Worm (Caenorhabditis elegans) whole organism, L3 larva: Measurements from ENCODE around the gene chil-23.
"Not testable (repeated sequence)": the region's sequence is repeated elsewhere in the genome, so short reads cannot be mapped to it uniquely, and the experiment has no call there.

ENCODE experiments used
- R02D3.7 ChIP-seq: fragments of 150-350 bp; optimal IDR thresholded peaks from 2 replicates; lab custom pipeline; 2014; ENCODE audit warnings: missing biosample characterization, missing genetic modification characterization
- ZK546.5 ChIP-seq: sonication (generic microtip); optimal IDR thresholded peaks from 2 replicates; lab custom pipeline; 2017; ENCODE audit warnings: missing biosample characterization, missing genetic modification characterization
- aly-2 ChIP-seq: fragments of 150-350 bp; optimal IDR thresholded peaks from 2 replicates; lab custom pipeline; 2014; ENCODE audit warnings: missing biosample characterization, missing genetic modification characterization
- ceh-16 ChIP-seq: sonication (generic microtip); optimal IDR thresholded peaks from 2 replicates; lab custom pipeline; 2017; ENCODE audit warnings: missing biosample characterization, missing genetic modification characterization
- ceh-82 ChIP-seq: fragments of 150-350 bp; optimal IDR thresholded peaks from 2 replicates; lab custom pipeline; 2014; ENCODE audit warnings: missing biosample characterization, missing genetic modification characterization
- ceh-9 ChIP-seq: sonication (generic microtip); optimal IDR thresholded peaks from 2 replicates; lab custom pipeline; 2018; ENCODE audit warnings: missing biosample characterization, missing genetic modification characterization
- egl-27 ChIP-seq: sonication (generic microtip); optimal IDR thresholded peaks from 4 replicates; lab custom pipeline; 2017; ENCODE audit warnings: missing biosample characterization, missing genetic modification reagents, missing genetic modification characterization
- elt-1 ChIP-seq: fragments of 150-350 bp; optimal IDR thresholded peaks from 2 replicates; lab custom pipeline; 2014; ENCODE audit warnings: missing biosample characterization, missing genetic modification characterization
- elt-3 ChIP-seq, 3 experiments: fragments of 150-350 bp in 1 of 3; sonication (generic microtip) in 2 of 3; optimal IDR thresholded peaks; 2 replicates in 2 of 3; 4 replicates in 1 of 3; lab custom pipeline; 2014 to 2017; ENCODE audit warnings: missing biosample characterization in 3 of 3, missing genetic modification characterization in 3 of 3
- eor-1 ChIP-seq, 2 experiments: fragments of 150-350 bp; optimal IDR thresholded peaks; 2 replicates each; lab custom pipeline; 2014 to 2018; ENCODE audit warnings: missing biosample characterization in 2 of 2, missing genetic modification characterization in 2 of 2
- fkh-2 ChIP-seq: fragments of 150-350 bp; optimal IDR thresholded peaks from 2 replicates; lab custom pipeline; 2014; ENCODE audit warnings: missing biosample characterization, missing genetic modification reagents, missing genetic modification characterization
- fos-1 ChIP-seq: fragments of 150-350 bp; optimal IDR thresholded peaks from 2 replicates; lab custom pipeline; 2014; ENCODE audit warnings: missing biosample characterization, missing genetic modification characterization
- lin-15B ChIP-seq: fragments of 150-350 bp; optimal IDR thresholded peaks from 2 replicates; lab custom pipeline; 2014; ENCODE audit warnings: missing biosample characterization, missing genetic modification characterization
- lin-39 ChIP-seq: fragments of 150-350 bp; optimal IDR thresholded peaks from 2 replicates; lab custom pipeline; 2018; ENCODE audit warnings: missing biosample characterization, missing genetic modification reagents, missing genetic modification characterization
- lsy-12 ChIP-seq: sonication (generic microtip); optimal IDR thresholded peaks from 2 replicates; lab custom pipeline; 2016; ENCODE audit warnings: mild to moderate bottlenecking, missing genetic modification characterization, missing compliant biosample characterization
- mdl-1 ChIP-seq: fragments of 150-350 bp; optimal IDR thresholded peaks from 2 replicates; lab custom pipeline; 2014; ENCODE audit warnings: missing biosample characterization, missing genetic modification characterization
- mml-1 ChIP-seq: fragments of 150-350 bp; sonication (generic microtip); optimal IDR thresholded peaks from 3 replicates; lab custom pipeline; 2014; ENCODE audit warnings: missing biosample characterization, missing genetic modification characterization
- nfya-1 ChIP-seq: sonication (generic microtip); optimal IDR thresholded peaks from 2 replicates; lab custom pipeline; 2017; ENCODE audit warnings: missing genetic modification characterization, mild to moderate bottlenecking, missing compliant biosample characterization, antibody characterized with exemption, moderate library complexity; ENCODE audit not compliant: insufficient read depth
- nhr-11 ChIP-seq: fragments of 150-350 bp; optimal IDR thresholded peaks from 2 replicates; lab custom pipeline; 2014; ENCODE audit warnings: missing biosample characterization, missing genetic modification characterization
- nhr-12 ChIP-seq: fragments of 150-350 bp; optimal IDR thresholded peaks from 2 replicates; lab custom pipeline; 2014; ENCODE audit warnings: missing biosample characterization, missing genetic modification characterization
- nhr-23 ChIP-seq: fragments of 150-350 bp; optimal IDR thresholded peaks from 2 replicates; lab custom pipeline; 2014; ENCODE audit warnings: missing biosample characterization, missing genetic modification reagents, missing genetic modification characterization
- nhr-237 ChIP-seq: fragments of 150-350 bp; optimal IDR thresholded peaks from 2 replicates; lab custom pipeline; 2014; ENCODE audit warnings: missing biosample characterization, missing genetic modification characterization
- nhr-28 ChIP-seq: fragments of 150-350 bp; optimal IDR thresholded peaks from 2 replicates; lab custom pipeline; 2014; ENCODE audit warnings: missing biosample characterization, missing genetic modification characterization
- nhr-43 ChIP-seq: sonication (generic microtip); optimal IDR thresholded peaks from 2 replicates; lab custom pipeline; 2016; ENCODE audit warnings: mild to moderate bottlenecking, missing genetic modification characterization, missing compliant biosample characterization; ENCODE audit not compliant: poor library complexity, severe bottlenecking
- nhr-76 ChIP-seq: fragments of 150-350 bp; sonication (generic microtip); optimal IDR thresholded peaks from 5 replicates; lab custom pipeline; 2014; ENCODE audit warnings: missing biosample characterization, missing genetic modification characterization
- nhr-77 ChIP-seq: fragments of 150-350 bp; optimal IDR thresholded peaks from 2 replicates; lab custom pipeline; 2014; ENCODE audit warnings: missing biosample characterization, missing genetic modification characterization
- pha-4 ChIP-seq: fragments of 150-350 bp; optimal IDR thresholded peaks from 2 replicates; lab custom pipeline; 2014; ENCODE audit warnings: missing biosample characterization, missing genetic modification reagents, missing genetic modification characterization
- sea-2 ChIP-seq: fragments of 150-350 bp; sonication (generic microtip); optimal IDR thresholded peaks from 4 replicates; lab custom pipeline; 2014; ENCODE audit warnings: missing biosample characterization, missing genetic modification reagents, missing genetic modification characterization
- tbx-2 ChIP-seq: sonication (generic microtip); optimal IDR thresholded peaks from 2 replicates; lab custom pipeline; 2016; ENCODE audit warnings: mild to moderate bottlenecking, missing genetic modification characterization, missing compliant biosample characterization
- unc-39 ChIP-seq: sonication (generic microtip); optimal IDR thresholded peaks from 4 replicates; lab custom pipeline; 2017; ENCODE audit warnings: missing biosample characterization, missing genetic modification characterization
- ztf-11 ChIP-seq: fragments of 150-350 bp; optimal IDR thresholded peaks from 2 replicates; lab custom pipeline; 2014; ENCODE audit warnings: missing biosample characterization, missing genetic modification characterization
- ztf-4 ChIP-seq: fragments of 150-350 bp; optimal IDR thresholded peaks from 2 replicates; lab custom pipeline; 2014; ENCODE audit warnings: missing biosample characterization, missing genetic modification characterization

chil-23 gene

DNA sequence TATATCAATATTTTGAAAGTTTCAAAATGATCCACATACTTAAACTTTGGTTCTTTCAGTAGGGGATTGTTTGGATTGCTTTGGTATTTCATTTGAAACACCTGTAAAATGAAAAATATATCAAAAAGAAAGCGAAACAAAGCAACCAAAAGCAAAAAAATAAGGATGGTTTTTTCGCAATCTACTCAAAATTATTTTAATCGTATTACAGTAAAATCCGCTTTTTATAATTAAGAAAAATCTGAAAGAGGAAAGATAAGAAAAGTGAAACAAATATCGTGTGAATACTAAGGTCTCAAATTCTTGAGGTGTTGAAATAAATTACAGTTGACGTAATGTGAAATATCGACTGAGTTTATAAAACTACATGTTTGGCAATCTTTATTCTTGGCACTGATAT, 2.3 kb downstream of the chil-23 start, which contains the start of gene chil-22:
Gene chil-22 (minus strand): TSS at position 101 of the 400 bp plus-strand sequence.
- TF ChIP-seq pha-4: no peak
- no peak for TF ChIP-seq nhr-23 (tag; lab: Kevin White, UChicago)
- TF ChIP-seq fkh-2 (tag; lab: Kevin White, UChicago): no peak
- TF ChIP-seq, all 47 proteins: peak for 0

DNA sequence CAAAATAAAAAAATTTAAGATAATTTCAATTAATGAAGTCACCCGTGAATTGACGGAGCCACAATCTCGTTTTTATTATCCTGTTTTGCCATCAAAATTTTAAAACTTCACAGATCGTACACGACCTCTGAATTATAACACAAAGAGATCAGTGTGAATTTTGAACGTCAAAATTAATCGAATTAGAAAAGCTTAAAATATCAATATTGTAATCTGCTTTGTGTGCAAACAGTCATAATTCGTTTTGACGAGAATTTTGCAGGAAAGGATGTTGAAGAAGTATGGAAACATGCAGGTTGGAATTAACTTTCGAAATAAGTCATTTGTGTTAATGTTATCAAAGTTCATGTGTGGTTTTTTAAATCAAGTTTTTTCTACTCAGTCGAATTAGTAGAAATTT, 6.5 kb downstream of the chil-23 start, which contains the start of gene chil-21:
Gene chil-21 (minus strand): TSS at position 101 of the 400 bp plus-strand sequence.
- not testable (repeated sequence) for TF ChIP-seq mdl-1 (tag; lab: Kevin White, UChicago); nhr-11; egl-27 (tag; lab: Kevin White, UChicago)

DNA sequence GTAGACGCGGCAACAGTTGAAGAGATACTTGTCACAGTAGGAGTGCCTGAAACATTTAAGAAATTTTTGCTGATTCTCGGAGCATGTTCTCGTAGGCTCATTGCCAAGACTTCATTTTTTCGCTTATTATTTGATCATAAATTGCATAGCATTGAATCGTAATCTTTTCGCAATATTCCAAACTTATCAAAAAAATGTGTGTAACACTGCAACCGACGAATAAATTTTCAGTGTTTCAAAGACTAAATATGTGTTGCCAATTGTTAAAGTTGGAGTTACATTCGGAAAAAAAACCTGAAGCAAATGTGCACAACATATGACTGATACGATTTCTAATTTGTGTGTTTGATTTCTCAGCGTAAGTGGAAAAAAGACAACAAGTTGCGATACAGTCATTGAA, 8.9 kb downstream of the chil-23 start, which contains the start of gene R09D1.14:
Gene R09D1.14 (minus strand): TSS at position 101 of the 400 bp plus-strand sequence.
- not testable (repeated sequence) for TF ChIP-seq nhr-237 (tag; lab: Kevin White, UChicago); nhr-28 (tag; lab: Kevin White, UChicago); ceh-82

DNA sequence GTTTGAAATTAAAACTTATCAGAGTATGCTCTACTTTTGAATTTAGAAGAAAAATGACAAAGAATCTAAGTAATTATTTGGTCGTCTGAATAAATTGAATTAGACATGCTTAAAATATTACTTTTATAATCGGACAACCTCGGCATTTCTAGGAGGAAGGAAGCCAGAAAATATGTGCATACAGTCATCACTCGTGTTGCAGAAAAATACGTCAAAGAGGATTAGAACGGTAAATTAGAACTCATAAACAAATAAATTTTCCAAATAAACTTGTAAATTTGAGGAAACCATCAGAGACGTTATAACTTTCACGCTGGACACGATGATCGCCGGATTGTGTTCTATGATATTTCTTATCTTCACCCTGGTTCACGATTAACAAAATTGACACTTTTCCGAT, 14.1 kb downstream of the chil-23 start, which contains the start of gene chil-19:
Gene chil-19 (minus strand): TSS at position 101 of the 400 bp plus-strand sequence.
- no peak for TF ChIP-seq unc-39 (tag; lab: Kevin White, UChicago)
- no peak for TF ChIP-seq elt-3 (tag; optimal IDR thresholded peaks at IDR 0.05; lab: Kevin White, UChicago)
- TF ChIP-seq aly-2 (tag; lab: Kevin White, UChicago): no peak
- TF ChIP-seq elt-1: no peak
- no peak for TF ChIP-seq nhr-76 (tag; lab: Kevin White, UChicago)
- no peak for TF ChIP-seq lsy-12 (tag; lab: Kevin White, UChicago)
- no peak for TF ChIP-seq R02D3.7 (tag; lab: Kevin White, UChicago)
- no peak for TF ChIP-seq lin-15B (tag; lab: Kevin White, UChicago)

DNA sequence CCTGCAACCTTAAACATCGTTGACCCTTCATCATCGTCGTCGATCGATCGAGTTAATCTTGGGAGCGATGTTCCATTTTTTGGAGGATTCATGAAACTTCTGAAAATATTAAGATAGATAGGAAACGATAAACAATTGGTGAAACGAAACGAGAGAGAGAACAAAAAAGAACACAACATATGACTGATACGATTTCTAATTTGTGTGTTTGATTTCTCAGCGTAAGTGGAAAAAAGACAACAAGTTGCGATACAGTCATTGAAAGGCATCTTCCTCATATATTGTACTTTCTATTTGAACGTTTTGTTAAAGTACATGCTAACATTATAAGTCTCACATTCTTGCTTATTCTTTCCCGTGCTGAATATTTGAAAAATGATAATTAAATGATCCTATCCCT, 16.2 kb downstream of the chil-23 start, which contains the start of gene R09D1.12:
Gene R09D1.12 (minus strand): TSS at position 101 of the 400 bp plus-strand sequence.
- TF ChIP-seq eor-1 (tag; optimal IDR thresholded peaks at IDR 0.05; lab: Kevin White, UChicago); nhr-23 (tag; lab: Kevin White, UChicago); pha-4: not testable (repeated sequence)

DNA sequence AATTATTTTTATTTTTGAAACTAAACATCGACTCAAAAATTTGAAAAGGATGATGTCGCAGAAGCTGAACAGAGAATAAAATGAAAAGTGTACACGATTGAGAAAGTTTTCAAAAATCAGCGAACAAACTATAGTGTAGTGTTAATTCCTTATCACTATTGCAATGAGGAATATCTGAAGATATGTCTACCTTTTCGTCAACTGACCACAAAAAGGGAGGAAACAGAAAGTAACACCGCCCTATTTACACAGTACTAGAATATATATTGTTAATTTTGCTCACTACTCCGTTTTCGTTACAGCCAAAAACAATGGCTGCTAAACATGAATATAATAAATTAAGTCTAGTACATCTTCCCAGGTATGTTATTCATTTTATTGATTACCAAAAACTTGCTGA, 20.4 kb downstream of the chil-23 start, which contains the start of gene chil-18:
Gene chil-18 (plus strand): TSS at position 301 of the 400 bp plus-strand sequence.
- no peak for TF ChIP-seq nfya-1 (tag; lab: Kevin White, UChicago)
- TF ChIP-seq fkh-2 (tag; lab: Kevin White, UChicago): no peak
- no peak for TF ChIP-seq nhr-237 (tag; lab: Kevin White, UChicago)
- TF ChIP-seq nhr-76 (tag; lab: Kevin White, UChicago): no peak
- no peak for TF ChIP-seq nhr-77 (tag; lab: Kevin White, UChicago)
- TF ChIP-seq ztf-11: no peak
- TF ChIP-seq elt-3 (tag; optimal IDR thresholded peaks at IDR 0.05; lab: Kevin White, UChicago): no peak
- TF ChIP-seq mdl-1 (tag; lab: Kevin White, UChicago): no peak
- no peak for TF ChIP-seq ceh-9 (tag; lab: Kevin White, UChicago)
- TF ChIP-seq mml-1 (tag; lab: Kevin White, UChicago): no peak
- no peak for TF ChIP-seq tbx-2
- no peak for TF ChIP-seq ceh-16 (tag; lab: Kevin White, UChicago)
- TF ChIP-seq sea-2: no peak
- no peak for TF ChIP-seq lsy-12 (tag; lab: Kevin White, UChicago)

DNA sequence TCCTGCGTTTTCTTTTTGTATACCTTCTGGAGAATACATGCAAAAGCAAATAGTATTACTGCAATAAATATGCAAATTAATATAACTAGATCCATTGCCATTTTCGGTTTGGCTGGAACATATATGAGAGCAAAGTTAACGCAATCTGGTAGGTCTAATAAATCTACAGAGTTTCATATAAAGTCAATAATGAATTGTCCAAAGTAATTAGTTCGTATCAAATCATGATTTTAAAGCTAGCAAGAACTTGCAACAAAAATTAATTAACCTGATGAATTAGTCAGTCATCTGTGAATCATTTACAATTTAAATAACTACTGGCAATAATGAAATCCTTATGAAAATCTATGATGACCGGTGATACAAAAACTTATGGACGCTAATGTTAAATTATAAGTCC, 23.0 kb downstream of the chil-23 start, which contains the start of gene R09D1.13:
Gene R09D1.13 (minus strand): TSS at position 101 of the 400 bp plus-strand sequence.
- TF ChIP-seq ztf-4 (tag; lab: Kevin White, UChicago) (no peak), sea-2 (no peak), nhr-12 (no peak), nhr-23 (tag; lab: Kevin White, UChicago) (no peak), fos-1 (tag; lab: Kevin White, UChicago) (no peak), nhr-43 (no peak), ceh-16 (tag; lab: Kevin White, UChicago) (no peak), ZK546.5 (tag; lab: Kevin White, UChicago) (no peak), lin-39 (tag; lab: Kevin White, UChicago) (no peak)
- TF ChIP-seq, all 47 proteins: peak for 0
